Worm (Caenorhabditis elegans): ENCODE results near the gene fmil-1.

DNA sequence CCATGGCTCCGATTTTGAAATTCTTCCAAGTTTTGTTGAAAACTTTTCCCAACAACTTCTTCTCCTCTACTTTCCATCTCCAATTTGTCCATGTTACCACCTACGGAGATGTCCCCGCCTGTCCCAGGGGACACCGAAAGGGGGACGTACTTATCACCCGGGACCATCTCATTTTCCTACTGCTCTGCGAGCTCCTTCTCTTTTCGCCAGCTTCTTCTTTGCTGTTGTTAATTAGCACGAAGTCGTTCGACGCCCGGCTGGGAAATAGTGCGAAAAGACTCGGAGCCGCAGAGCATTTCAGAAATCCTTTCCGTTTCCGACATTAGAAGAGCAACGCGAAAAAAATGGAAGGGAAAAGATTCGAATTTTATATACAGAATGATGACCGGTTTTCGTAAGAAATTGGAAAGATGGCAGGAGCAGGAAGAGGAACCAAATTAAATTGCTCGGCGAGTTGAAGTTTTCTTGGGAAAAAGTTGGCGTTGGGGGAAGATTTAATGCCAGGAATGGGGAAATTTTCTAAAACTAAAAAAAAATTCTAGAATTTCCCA, 46.6 kb downstream of the fmil-1 start:
- TF ChIP-seq F13C5.2 (tag; optimal IDR thresholded peaks at IDR 0.05) (no peak), hmbx-1 (tag; optimal IDR thresholded peaks at IDR 0.05) (no peak), ama-1 (optimal IDR thresholded peaks at IDR 0.05) (no peak), ceh-13 (GFP tag; optimal IDR thresholded peaks at IDR 0.05) (no peak), flt-1 (GFP tag; IDR thresholded peaks at IDR 0.05) (no peak), B0310.2 (tag; optimal IDR thresholded peaks at IDR 0.05) (no peak), hnd-1 (tag; optimal IDR thresholded peaks at IDR 0.05) (no peak), tra-4 (tag; optimal IDR thresholded peaks at IDR 0.05) (no peak)

All from whole organism, early embryonic.